Fruit fly (Drosophila melanogaster): Measurements from ENCODE around the gene CG8032.

CG8032 gene

dm6 chr3R:8650741-8651140, 13.2 kb upstream of the CG8032 start, which contains the start of the genes Mkk4 and SLIRP2 (continued):
- TF ChIP-seq sqz (GFP tag; optimal IDR thresholded peaks at IDR 0.05) (peak; percentile 96), otp (GFP tag; IDR thresholded peaks at IDR 0.05) (peak; percentile 99), Hr51 (GFP tag; optimal IDR thresholded peaks at IDR 0.05) (peak; percentile 99), CG9932 (GFP tag; IDR thresholded peaks at IDR 0.05) (peak; percentile 99), CG1529 (GFP tag; optimal IDR thresholded peaks at IDR 0.05) (peak; percentile 97), TFAM (GFP tag; optimal IDR thresholded peaks at IDR 0.05) (peak; percentile 93), CG6654 (GFP tag; optimal IDR thresholded peaks at IDR 0.05) (peak; percentile 92), HmgD (GFP tag; optimal IDR thresholded peaks at IDR 0.05) (peak; percentile 98), CrebB (tag; optimal IDR thresholded peaks at IDR 0.05) (peak; percentile 98), HHEX (GFP tag; optimal IDR thresholded peaks at IDR 0.05) (peak; percentile 98), pita (GFP tag; optimal IDR thresholded peaks at IDR 0.05) (no peak), Xbp1 (GFP tag; optimal IDR thresholded peaks at IDR 0.05) (peak; percentile 100), rib (GFP tag; IDR thresholded peaks at IDR 0.05) (peak; percentile 99), tap (tag; optimal IDR thresholded peaks at IDR 0.05) (peak; percentile 98), gsb (GFP tag; IDR thresholded peaks at IDR 0.05) (peak; percentile 98), Ets97D (GFP tag; optimal IDR thresholded peaks at IDR 0.05) (peak; percentile 95), mld (GFP tag; IDR thresholded peaks at IDR 0.05; ENCODE audit: partially characterized antibody) (peak; percentile 80), tup (GFP tag; optimal IDR thresholded peaks at IDR 0.05) (peak; percentile 98), wek (GFP tag; optimal IDR thresholded peaks at IDR 0.05) (peak; percentile 91), CG1602 (GFP tag; optimal IDR thresholded peaks at IDR 0.05) (peak; percentile 100), Nf-YA (GFP tag; IDR thresholded peaks at IDR 0.05) (peak; percentile 97), Aef1 (GFP tag; IDR thresholded peaks at IDR 0.05) (peak; percentile 99), CG6254 (GFP tag; optimal IDR thresholded peaks at IDR 0.05) (peak; percentile 97), Hr39 (optimal IDR thresholded peaks at IDR 0.05) (no peak), yki (optimal IDR thresholded peaks at IDR 0.05) (no peak), Dad (GFP tag; optimal IDR thresholded peaks at IDR 0.05) (peak; percentile 99), danr (GFP tag; IDR thresholded peaks at IDR 0.05) (peak; percentile 97), CG13296 (GFP tag; optimal IDR thresholded peaks at IDR 0.05) (peak; percentile 97), CG10543 (GFP tag; optimal IDR thresholded peaks at IDR 0.05) (peak; percentile 98), Bgb (GFP tag; IDR thresholded peaks at IDR 0.05; ENCODE audit: partially characterized antibody) (peak; percentile 86), CG3163 (GFP tag; optimal IDR thresholded peaks at IDR 0.05) (peak; percentile 92), GATAe (GFP tag; conservative IDR thresholded peaks at IDR 0.05) (peak; percentile 97), Fer3 (tag; optimal IDR thresholded peaks at IDR 0.05) (peak; percentile 99), cas (GFP tag; IDR thresholded peaks at IDR 0.05) (peak; percentile 97), Pdp1 (GFP tag; optimal IDR thresholded peaks at IDR 0.05) (peak; percentile 99), croc (GFP tag; conservative IDR thresholded peaks at IDR 0.05) (peak; percentile 98), CG17912 (GFP tag; optimal IDR thresholded peaks at IDR 0.05) (peak; percentile 97), abd-A (tag; optimal IDR thresholded peaks at IDR 0.05) (no peak), NK7.1 (GFP tag; optimal IDR thresholded peaks at IDR 0.05) (peak; percentile 98), Gug (GFP tag; IDR thresholded peaks at IDR 0.05) (peak; percentile 98), Mrtf (GFP tag; IDR thresholded peaks at IDR 0.05) (peak; percentile 99), ken (GFP tag; IDR thresholded peaks at IDR 0.05) (peak; percentile 99), lov (optimal IDR thresholded peaks at IDR 0.05) (no peak), lov (GFP tag; IDR thresholded peaks at IDR 0.05) (peak; percentile 99), CG13287 (GFP tag; IDR thresholded peaks at IDR 0.05; ENCODE audit: partially characterized antibody) (peak; percentile 89), Dfd (GFP tag; optimal IDR thresholded peaks at IDR 0.05) (peak in 1 of 2 experiments; percentile 49), stwl (tag; optimal IDR thresholded peaks at IDR 0.05) (peak; percentile 90), zf30C (GFP tag; optimal IDR thresholded peaks at IDR 0.05) (peak; percentile 54), crc (GFP tag; optimal IDR thresholded peaks at IDR 0.05) (peak; percentile 95), slou (GFP tag; optimal IDR thresholded peaks at IDR 0.05) (peak; percentile 98), CG18476 (GFP tag; optimal IDR thresholded peaks at IDR 0.05) (peak; percentile 99), maf-S (GFP tag; optimal IDR thresholded peaks at IDR 0.05) (peak; percentile 99)
